Fruit fly (Drosophila melanogaster) Kc167 (cell line): Measurements from ENCODE around the gene Cyp4e3.

Source experiments
- Myc ChIP-seq: fragments of >200 bp; optimal IDR thresholded peaks from 2 replicates; lab custom pipeline; 2017; ENCODE audit warnings: missing external identifiers
- Sin3A ChIP-seq: fragments of >200 bp; optimal IDR thresholded peaks from 2 replicates; lab custom pipeline; 2018; ENCODE audit warnings: missing external identifiers
- h ChIP-seq: fragments of >200 bp; optimal IDR thresholded peaks from 3 replicates; lab custom pipeline; 2018; ENCODE audit warnings: missing external identifiers
- insv ChIP-seq: fragments of >200 bp; optimal IDR thresholded peaks from 3 replicates; lab custom pipeline; 2018; ENCODE audit warnings: missing external identifiers
- psq ChIP-seq: fragments of >200 bp; optimal IDR thresholded peaks from 2 replicates; lab custom pipeline; 2017; ENCODE audit warnings: missing external identifiers
- ttk ChIP-seq: sonication (Bioruptor generic); optimal IDR thresholded peaks from 2 replicates; lab custom pipeline; 2017; ENCODE audit warnings: missing external identifiers

- TF ChIP-seq psq (lab: Kevin White, UChicago) = no peak
- no peak for TF ChIP-seq Myc
- no peak for TF ChIP-seq h (lab: Kevin White, UChicago)
- TF ChIP-seq Sin3A (lab: Kevin White, UChicago) = no peak
- TF ChIP-seq insv = no peak
- TF ChIP-seq ttk (lab: Kevin White, UChicago) = no peak
These were observed 18.6 kb downstream of the Cyp4e3 start for dm6 chr2L:9731269-9731668.
